Worm (Caenorhabditis elegans) whole organism, early embryonic: ENCODE data around the gene ZK896.4.

Experiments used
- B0310.2 ChIP-seq: sonication (generic microtip); optimal IDR thresholded peaks from 2 replicates; lab custom pipeline; 2016; ENCODE audit warnings: mild to moderate bottlenecking, missing genetic modification characterization, missing compliant biosample characterization
- ama-1 ChIP-seq: fragments of 150-350 bp; optimal IDR thresholded peaks from 2 replicates; lab custom pipeline; 2014
- ceh-36 ChIP-seq: sonication (generic microtip); optimal IDR thresholded peaks from 2 replicates; lab custom pipeline; 2016; ENCODE audit warnings: missing genetic modification characterization, inconsistent platforms, missing compliant biosample characterization
- ets-7 ChIP-seq: sonication (generic microtip); optimal IDR thresholded peaks from 2 replicates; lab custom pipeline; 2016; ENCODE audit warnings: missing genotype, missing genetic modification characterization, missing compliant biosample characterization
- flt-1 ChIP-seq: fragments of 200-800 bp; sonication (Bioruptor generic); IDR thresholded peaks from 2 replicates; pipeline ENCODE4 v1.3.6; 2022; ENCODE audit warnings: missing genetic modification characterization, missing compliant biosample characterization
- hnd-1 ChIP-seq: sonication (generic microtip); optimal IDR thresholded peaks from 2 replicates; lab custom pipeline; 2016; ENCODE audit warnings: missing genetic modification characterization, missing compliant biosample characterization
- pes-1 ChIP-seq: fragments of 200-800 bp; sonication (Bioruptor generic); IDR thresholded peaks from 2 replicates; pipeline ENCODE4 v1.3.6; 2022; ENCODE audit warnings: missing genetic modification reagents, missing genetic modification characterization, missing compliant biosample characterization
- scrt-1 ChIP-seq: fragments of 200-800 bp; sonication (Bioruptor generic); IDR thresholded peaks from 2 replicates; pipeline ENCODE4 v1.3.6; 2022; ENCODE audit warnings: missing genetic modification characterization, missing compliant biosample characterization
- tbx-11 ChIP-seq: fragments of 200-800 bp; sonication (Bioruptor generic); IDR thresholded peaks from 2 replicates; pipeline ENCODE4 v1.3.6; 2022; ENCODE audit warnings: missing genetic modification characterization, missing compliant biosample characterization
- tra-4 ChIP-seq: sonication (generic microtip); optimal IDR thresholded peaks from 2 replicates; lab custom pipeline; 2017; ENCODE audit warnings: missing genetic modification characterization, missing compliant biosample characterization

ce11 chrIV:12926639-12927038 is 43.5 kb upstream of the ZK896.4 start, which contains the start of gene srlf-5:
- TF ChIP-seq tra-4 (no peak), B0310.2 (tag; lab: Kevin White, UChicago) (no peak), ama-1 (lab: Kevin White, UChicago) (no peak), pes-1 (GFP tag; lab: Robert Waterston, UW) (no peak), hnd-1 (tag; lab: Kevin White, UChicago) (no peak), ets-7 (tag; lab: Kevin White, UChicago) (no peak), tbx-11 (GFP tag; lab: Robert Waterston, UW) (no peak), scrt-1 (GFP tag; lab: Robert Waterston, UW) (no peak), flt-1 (no peak), ceh-36 (tag; lab: Kevin White, UChicago) (no peak)
